Worm (Caenorhabditis elegans): ENCODE measurements around the gene Y22D7AL.16.

DNA sequence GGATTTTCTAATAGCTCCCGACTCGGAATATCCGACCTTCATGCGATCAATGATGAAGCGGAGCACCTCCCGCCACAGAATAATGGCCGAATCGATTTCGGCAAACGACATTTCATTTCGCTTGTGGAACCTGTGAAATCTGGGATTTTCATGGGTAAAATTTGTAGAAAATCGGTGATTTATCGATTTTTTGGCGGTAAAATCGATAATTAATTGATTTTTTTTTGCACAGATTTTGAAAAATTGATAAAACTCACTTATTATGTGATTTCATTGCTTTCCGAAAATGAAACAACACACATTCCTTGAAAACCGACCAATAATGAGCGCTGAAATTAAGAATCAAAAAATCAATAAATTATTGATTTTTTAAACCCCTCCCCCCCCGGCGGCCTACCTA is 1.9 kb upstream of the Y22D7AL.16 start:
- TF ChIP-seq nhr-67 (tag; optimal IDR thresholded peaks at IDR 0.05): no peak
- TF ChIP-seq nhr-76 (tag; optimal IDR thresholded peaks at IDR 0.05): no peak
- no peak for TF ChIP-seq zag-1 (tag; optimal IDR thresholded peaks at IDR 0.05)
- TF ChIP-seq fos-1 (tag; optimal IDR thresholded peaks at IDR 0.05): no peak
- no peak for TF ChIP-seq ztf-11 (tag; optimal IDR thresholded peaks at IDR 0.05)
- no peak for TF ChIP-seq fkh-10 (GFP tag; optimal IDR thresholded peaks at IDR 0.05)
- TF ChIP-seq jun-1 (tag; optimal IDR thresholded peaks at IDR 0.05): no peak
- no peak for TF ChIP-seq snpc-4 (tag; optimal IDR thresholded peaks at IDR 0.05)
- TF ChIP-seq tbx-2 (tag; optimal IDR thresholded peaks at IDR 0.05): no peak
- TF ChIP-seq nhr-12 (tag; optimal IDR thresholded peaks at IDR 0.05): no peak
- no peak for TF ChIP-seq mml-1 (tag; optimal IDR thresholded peaks at IDR 0.05)
- TF ChIP-seq nhr-11 (tag; optimal IDR thresholded peaks at IDR 0.05): no peak
